Fruit fly (Drosophila melanogaster) whole organism, embryonic: ENCODE measurements around the gene rho-5.
A peak's percentile ranks its signal among the peaks of the same experiment; 100 is the strongest.

ENCODE experiments used
- BEAF-32 ChIP-seq: fragments of 200-800 bp; sonication (Bioruptor generic); optimal IDR thresholded peaks from 3 replicates; lab custom pipeline; 2017; ENCODE audit warnings: missing biosample characterization, missing genetic modification characterization, mild to moderate bottlenecking, moderate library complexity, missing genetic modification reagents
- Bgb ChIP-seq: fragments of 200-800 bp; sonication (Bioruptor generic); IDR thresholded peaks from 2 replicates; pipeline ENCODE4 v1.3.6; 2022; ENCODE audit warnings: missing biosample characterization, missing genetic modification characterization; ENCODE audit not compliant: partially characterized antibody
- CG10209 ChIP-seq: fragments of 200-800 bp; sonication (Bioruptor generic); optimal IDR thresholded peaks from 3 replicates; lab custom pipeline; 2017; ENCODE audit warnings: missing biosample characterization, mild to moderate bottlenecking, missing genetic modification characterization, missing genetic modification reagents
- CG11085 ChIP-seq: fragments of 200-800 bp; sonication (Bioruptor generic); IDR thresholded peaks from 2 replicates; pipeline ENCODE4 v1.3.6; 2022; ENCODE audit warnings: missing biosample characterization, missing genetic modification characterization
- CG13287 ChIP-seq: fragments of 200-800 bp; sonication (Bioruptor generic); IDR thresholded peaks from 2 replicates; pipeline ENCODE4 v1.3.6; 2022; ENCODE audit warnings: missing biosample characterization, missing genetic modification characterization; ENCODE audit not compliant: partially characterized antibody
- CG1529 ChIP-seq: fragments of 200-800 bp; sonication (Bioruptor generic); optimal IDR thresholded peaks from 3 replicates; lab custom pipeline; 2018; ENCODE audit warnings: missing biosample characterization, missing genetic modification characterization
- CG15514 ChIP-seq: fragments of 200-800 bp; sonication (Bioruptor generic); optimal IDR thresholded peaks from 3 replicates; lab custom pipeline; 2017; ENCODE audit warnings: missing biosample characterization, missing genetic modification characterization, mild to moderate bottlenecking, moderate library complexity, missing genetic modification reagents
- CG1603 ChIP-seq: fragments of 200-800 bp; sonication (Bioruptor generic); optimal IDR thresholded peaks from 2 replicates; lab custom pipeline; 2019; ENCODE audit warnings: missing biosample characterization, mild to moderate bottlenecking, missing genetic modification characterization, moderate library complexity
- CG16813 ChIP-seq: fragments of 200-800 bp; sonication (Bioruptor generic); IDR thresholded peaks from 3 replicates; pipeline ENCODE4 v1.3.6; 2022; ENCODE audit warnings: missing biosample characterization, missing genetic modification characterization; ENCODE audit not compliant: partially characterized antibody
- CG17802 ChIP-seq: fragments of 200-800 bp; sonication (Bioruptor generic); optimal IDR thresholded peaks from 2 replicates; lab custom pipeline; 2018; ENCODE audit warnings: missing biosample characterization, mild to moderate bottlenecking, missing genetic modification characterization, moderate library complexity
- CG17829 ChIP-seq: fragments of 200-800 bp; optimal IDR thresholded peaks from 2 replicates; lab custom pipeline; 2019; ENCODE audit warnings: missing biosample characterization, mild to moderate bottlenecking, missing genetic modification characterization, moderate library complexity
- CG2116 ChIP-seq: fragments of 200-800 bp; sonication (Bioruptor generic); optimal IDR thresholded peaks from 3 replicates; lab custom pipeline; 2018; ENCODE audit warnings: missing biosample characterization, mild to moderate bottlenecking, missing genetic modification characterization
- CG2129 ChIP-seq: fragments of 200-800 bp; sonication (Bioruptor generic); IDR thresholded peaks from 2 replicates; pipeline ENCODE4 v1.3.6; 2022; ENCODE audit warnings: missing biosample characterization, missing genetic modification characterization; ENCODE audit not compliant: partially characterized antibody
- CG30020 ChIP-seq: fragments of 200-800 bp; optimal IDR thresholded peaks from 2 replicates; lab custom pipeline; 2019; ENCODE audit warnings: missing biosample characterization, mild to moderate bottlenecking, missing genetic modification characterization, moderate library complexity
- CG30431 ChIP-seq: fragments of 200-800 bp; sonication (Bioruptor generic); optimal IDR thresholded peaks from 2 replicates; lab custom pipeline; 2017; ENCODE audit warnings: missing biosample characterization, missing genetic modification characterization
- CG4617 ChIP-seq: fragments of 200-800 bp; sonication (Bioruptor generic); optimal IDR thresholded peaks from 3 replicates; lab custom pipeline; 2016; ENCODE audit warnings: missing biosample characterization, missing genetic modification characterization, borderline replicate concordance
- CG4730 ChIP-seq: fragments of 200-800 bp; sonication (Bioruptor generic); IDR thresholded peaks from 2 replicates; pipeline ENCODE4 v1.3.6; 2022; ENCODE audit warnings: missing biosample characterization, missing genetic modification characterization
- CG6272 ChIP-seq: fragments of 200-800 bp; sonication (Bioruptor generic); IDR thresholded peaks from 2 replicates; pipeline ENCODE4 v1.3.6; 2022; ENCODE audit warnings: missing biosample characterization, missing genetic modification characterization
- CG8290 ChIP-seq, 3 experiments: fragments of 200-800 bp; sonication (Bioruptor generic); optimal IDR thresholded peaks; 2 replicates each; lab custom pipeline; 2016 to 2019; ENCODE audit warnings: missing biosample characterization in 3 of 3, missing genetic modification characterization in 3 of 3, mild to moderate bottlenecking in 2 of 3, moderate library complexity in 1 of 3
- CG9797 ChIP-seq: fragments of 200-800 bp; sonication (Bioruptor generic); optimal IDR thresholded peaks from 3 replicates; lab custom pipeline; 2018; ENCODE audit warnings: missing biosample characterization, mild to moderate bottlenecking, missing genetic modification characterization
- CG9932 ChIP-seq: fragments of 200-800 bp; sonication (Bioruptor generic); IDR thresholded peaks from 2 replicates; pipeline ENCODE4 v1.3.6; 2022; ENCODE audit warnings: missing biosample characterization, missing genetic modification characterization
- CoRest ChIP-seq: fragments of 200-800 bp; sonication (Bioruptor generic); optimal IDR thresholded peaks from 3 replicates; lab custom pipeline; 2018; ENCODE audit warnings: missing biosample characterization, mild to moderate bottlenecking, missing genetic modification characterization, moderate library complexity
- Dp ChIP-seq: fragments of 200-800 bp; sonication (Bioruptor generic); optimal IDR thresholded peaks from 2 replicates; lab custom pipeline; 2018; ENCODE audit warnings: missing biosample characterization, mild to moderate bottlenecking, missing genetic modification characterization, moderate library complexity
- Dref ChIP-seq: fragments of 200-800 bp; sonication (Bioruptor generic); IDR thresholded peaks from 2 replicates; pipeline ENCODE4 v1.3.6; 2022; ENCODE audit warnings: missing biosample characterization, missing genetic modification characterization
- Ets97D ChIP-seq: fragments of 200-800 bp; sonication (Bioruptor generic); optimal IDR thresholded peaks from 3 replicates; lab custom pipeline; 2016; ENCODE audit warnings: missing biosample characterization, missing genetic modification characterization
- HLH4C ChIP-seq: fragments of 200-800 bp; sonication (Bioruptor generic); IDR thresholded peaks from 3 replicates; pipeline ENCODE4 v1.3.6; 2022; ENCODE audit warnings: missing biosample characterization, missing genetic modification characterization; ENCODE audit not compliant: partially characterized antibody
- HmgD ChIP-seq: fragments of 200-800 bp; sonication (Bioruptor generic); optimal IDR thresholded peaks from 3 replicates; lab custom pipeline; 2016; ENCODE audit warnings: missing biosample characterization, missing genetic modification characterization
- HmgZ ChIP-seq: fragments of 200-800 bp; sonication (Bioruptor generic); optimal IDR thresholded peaks from 2 replicates; lab custom pipeline; 2018; ENCODE audit warnings: missing biosample characterization, mild to moderate bottlenecking, missing genetic modification characterization
- MBD-R2 ChIP-seq: fragments of 200-800 bp; sonication (Bioruptor generic); IDR thresholded peaks from 2 replicates; pipeline ENCODE4 v1.3.6; 2022; ENCODE audit warnings: missing biosample characterization, missing genetic modification characterization
- Oli ChIP-seq: fragments of 200-800 bp; sonication (Bioruptor generic); optimal IDR thresholded peaks from 2 replicates; lab custom pipeline; 2018; ENCODE audit warnings: missing biosample characterization, mild to moderate bottlenecking, missing genetic modification characterization, moderate library complexity
- Scr ChIP-seq: fragments of 200-800 bp; sonication (Bioruptor generic); IDR thresholded peaks from 2 replicates; pipeline ENCODE4 v1.3.6; 2022; ENCODE audit warnings: missing biosample characterization, missing genetic modification characterization; ENCODE audit not compliant: partially characterized antibody
- Sin3A ChIP-seq: fragments of >200 bp; optimal IDR thresholded peaks from 2 replicates; lab custom pipeline; 2018
- Sry-δ ChIP-seq: fragments of 200-800 bp; sonication (Bioruptor generic); optimal IDR thresholded peaks from 2 replicates; lab custom pipeline; 2016; ENCODE audit warnings: missing biosample characterization, missing genetic modification characterization
- YL-1 ChIP-seq: fragments of 200-800 bp; sonication (Bioruptor generic); optimal IDR thresholded peaks from 3 replicates; lab custom pipeline; 2017; ENCODE audit warnings: missing biosample characterization, mild to moderate bottlenecking, missing genetic modification characterization
- ase ChIP-seq: fragments of 200-800 bp; sonication (Bioruptor generic); IDR thresholded peaks from 3 replicates; pipeline ENCODE4 v1.3.6; 2022; ENCODE audit warnings: missing biosample characterization, missing genetic modification characterization
- chinmo ChIP-seq: fragments of 200-800 bp; sonication (Bioruptor generic); IDR thresholded peaks from 4 replicates; pipeline ENCODE4 v1.3.6; 2022; ENCODE audit warnings: missing biosample characterization, missing genetic modification characterization; ENCODE audit not compliant: partially characterized antibody
- chm ChIP-seq: fragments of 200-800 bp; sonication (Bioruptor generic); IDR thresholded peaks from 2 replicates; pipeline ENCODE4 v1.3.6; 2022; ENCODE audit warnings: missing biosample characterization, missing genetic modification characterization
- gfzf ChIP-seq: fragments of 200-800 bp; sonication (Bioruptor generic); optimal IDR thresholded peaks from 2 replicates; lab custom pipeline; 2016; ENCODE audit warnings: missing biosample characterization, mild to moderate bottlenecking, missing genetic modification characterization, moderate library complexity
- nmo ChIP-seq: fragments of 200-800 bp; sonication (Bioruptor generic); optimal IDR thresholded peaks from 2 replicates; lab custom pipeline; 2018; ENCODE audit warnings: missing biosample characterization, mild to moderate bottlenecking, missing genetic modification characterization, moderate library complexity
- phol ChIP-seq: fragments of 200-800 bp; sonication (Bioruptor generic); optimal IDR thresholded peaks from 3 replicates; lab custom pipeline; 2018; ENCODE audit warnings: missing biosample characterization, mild to moderate bottlenecking, missing genetic modification characterization, moderate library complexity
- pzg ChIP-seq: fragments of 200-800 bp; sonication (Bioruptor generic); optimal IDR thresholded peaks from 3 replicates; lab custom pipeline; 2018; ENCODE audit warnings: missing biosample characterization, mild to moderate bottlenecking, missing genetic modification characterization, moderate library complexity
- row ChIP-seq: fragments of 200-800 bp; sonication (Bioruptor generic); IDR thresholded peaks from 3 replicates; pipeline ENCODE4 v1.3.6; 2022; ENCODE audit warnings: missing biosample characterization, missing genetic modification characterization
- schlank ChIP-seq: fragments of 200-800 bp; sonication (Bioruptor generic); optimal IDR thresholded peaks from 2 replicates; lab custom pipeline; 2018; ENCODE audit warnings: missing biosample characterization, mild to moderate bottlenecking, missing genetic modification characterization
- slbo ChIP-seq: fragments of 200-800 bp; sonication (Bioruptor generic); IDR thresholded peaks from 2 replicates; pipeline ENCODE4 v1.3.6; 2022; ENCODE audit warnings: missing biosample characterization, missing genetic modification characterization
- stwl ChIP-seq: fragments of 200-800 bp; sonication (Bioruptor generic); optimal IDR thresholded peaks from 3 replicates; lab custom pipeline; 2018; ENCODE audit warnings: missing biosample characterization, mild to moderate bottlenecking, missing genetic modification characterization, moderate library complexity
- trem ChIP-seq: fragments of 200-800 bp; optimal IDR thresholded peaks from 3 replicates; lab custom pipeline; 2019; ENCODE audit warnings: missing biosample characterization, mild to moderate bottlenecking, missing genetic modification characterization, moderate library complexity
- unc-4 ChIP-seq: fragments of 200-800 bp; sonication (Bioruptor generic); IDR thresholded peaks from 2 replicates; pipeline ENCODE4 v1.3.6; 2022; ENCODE audit warnings: missing biosample characterization, missing genetic modification characterization; ENCODE audit not compliant: partially characterized antibody
- vnd ChIP-seq: fragments of 200-800 bp; sonication (Bioruptor generic); IDR thresholded peaks from 3 replicates; pipeline ENCODE4 v1.3.6; 2022; ENCODE audit warnings: missing biosample characterization, missing genetic modification characterization; ENCODE audit not compliant: partially characterized antibody
- zfh1 ChIP-seq: fragments of 200-800 bp; sonication (Bioruptor generic); IDR thresholded peaks from 3 replicates; pipeline ENCODE4 v1.3.6; 2022; ENCODE audit warnings: missing biosample characterization, missing genetic modification characterization

Gene rho-5

dm6 chr2L:10379865-10380264, 6.2 kb upstream of the rho-5 start, which contains the start of gene gny:
TSS of gene gny (plus strand) at chr2L:10380103.
- peak; percentile 97 for TF ChIP-seq CG30020 (tag; lab: Kevin White, UChicago)
- peak; percentile 32 for TF ChIP-seq HmgZ (tag; lab: Kevin White, UChicago)
- peak; percentile 35 for TF ChIP-seq CG2116 (GFP tag; lab: Kevin White, UChicago)
- no peak for TF ChIP-seq CG11085
- no peak for TF ChIP-seq zfh1 (GFP tag; lab: Robert Waterston, UW)
- TF ChIP-seq CG13287, result peak; percentile 42; the same call in 1 of the 2 replicates
- TF ChIP-seq CG17829 (tag; lab: Kevin White, UChicago), result no peak
- 0 out of 4 replicates have a peak, but pooled peaks have one; percentile 25 for TF ChIP-seq chinmo (GFP tag; lab: Robert Waterston, UW)
- TF ChIP-seq CG16813 (GFP tag; lab: Robert Waterston, UW), result peak; percentile 39; the same call in 2 of the 3 replicates
- TF ChIP-seq vnd (GFP tag; lab: Robert Waterston, UW), result no peak
- peak; percentile 24 for TF ChIP-seq trem
- peak; percentile 74 for TF ChIP-seq Dp (GFP tag; lab: Kevin White, UChicago)
- no peak for TF ChIP-seq schlank (tag; lab: Kevin White, UChicago)
- no peak for TF ChIP-seq CG30431
- TF ChIP-seq slbo, result no peak
- TF ChIP-seq Bgb (GFP tag; lab: Robert Waterston, UW), result peak; percentile 38; the same call in 1 of the 2 replicates
- peak; percentile 47 for TF ChIP-seq CG4617 (GFP tag; lab: Kevin White, UChicago)
- no peak for TF ChIP-seq CG8290 (GFP tag; optimal IDR thresholded peaks at IDR 0.05; lab: Kevin White, UChicago)
- peak in 1 of 2 experiments; percentile 61 for TF ChIP-seq CG8290 (tag; optimal IDR thresholded peaks at IDR 0.05; lab: Kevin White, UChicago)
- TF ChIP-seq CG10209 (GFP tag; lab: Kevin White, UChicago), result no peak
- TF ChIP-seq CG17802, result peak; percentile 37
- peak; percentile 85 for TF ChIP-seq Dref (GFP tag; lab: Robert Waterston, UW)
- no peak for TF ChIP-seq CG9932
- TF ChIP-seq CG1603 (tag; lab: Kevin White, UChicago), result peak; percentile 100
- peak; percentile 43 for TF ChIP-seq BEAF-32 (GFP tag; lab: Kevin White, UChicago)
- peak; percentile 26; the same call in 1 of the 3 replicates for TF ChIP-seq row (GFP tag; lab: Robert Waterston, UW)
- no peak for TF ChIP-seq CG1529 (GFP tag; lab: Kevin White, UChicago)
- TF ChIP-seq gfzf (GFP tag; lab: Kevin White, UChicago), result peak; percentile 19
- no peak for TF ChIP-seq ase (GFP tag; lab: Robert Waterston, UW)
- TF ChIP-seq pzg, result peak; percentile 81
- peak; percentile 88 for TF ChIP-seq MBD-R2 (GFP tag; lab: Robert Waterston, UW)
- peak; percentile 2 for TF ChIP-seq Sin3A
- peak; percentile 42 for TF ChIP-seq stwl (tag; lab: Kevin White, UChicago)
- 0 out of 2 replicates have a peak, but pooled peaks have one; percentile 31 for TF ChIP-seq unc-4 (GFP tag; lab: Robert Waterston, UW)
- TF ChIP-seq HLH4C (GFP tag; lab: Robert Waterston, UW), result peak; percentile 49; the same call in 2 of the 3 replicates
- peak; percentile 6 for TF ChIP-seq CG15514
- TF ChIP-seq Sry-δ, result peak; percentile 87
- TF ChIP-seq YL-1 (GFP tag; lab: Kevin White, UChicago), result peak; percentile 40
- peak; percentile 9 for TF ChIP-seq phol (tag; lab: Kevin White, UChicago)
- peak; percentile 29 for TF ChIP-seq Scr (GFP tag; lab: Robert Waterston, UW)
- TF ChIP-seq Oli (tag; lab: Kevin White, UChicago), result no peak
- TF ChIP-seq CG9797 (GFP tag; lab: Kevin White, UChicago), result peak; percentile 11
- TF ChIP-seq chm (GFP tag; lab: Robert Waterston, UW), result no peak
- peak; percentile 39 for TF ChIP-seq HmgD (GFP tag; lab: Kevin White, UChicago)
- TF ChIP-seq CoRest (tag; lab: Kevin White, UChicago), result peak; percentile 20
- peak; percentile 3 for TF ChIP-seq nmo (GFP tag; lab: Kevin White, UChicago)
- TF ChIP-seq Ets97D (GFP tag; lab: Kevin White, UChicago), result peak; percentile 26
- TF ChIP-seq CG6272, result no peak
- TF ChIP-seq CG2129 (GFP tag; lab: Robert Waterston, UW), result no peak
- TF ChIP-seq CG4730 (GFP tag; lab: Robert Waterston, UW), result no peak
